Fruit fly (Drosophila melanogaster): ENCODE data around the gene fwe.

The fwe gene

dm6 chr3L:15826985-15827635, 10.9 kb upstream of the fwe start (continued):
- TF ChIP-seq woc (GFP tag; optimal IDR thresholded peaks at IDR 0.05) (peak; percentile 38), HLH106 (tag; optimal IDR thresholded peaks at IDR 0.05) (peak; percentile 90), brk (GFP tag; optimal IDR thresholded peaks at IDR 0.05) (peak; percentile 57), lola (GFP tag; optimal IDR thresholded peaks at IDR 0.05) (peak; percentile 12), Hnf4 (GFP tag; optimal IDR thresholded peaks at IDR 0.05) (peak; percentile 61), dsf (GFP tag; optimal IDR thresholded peaks at IDR 0.05; ENCODE audit: borderline replicate concordance) (no peak)

- peak; percentile 1 for TF ChIP-seq OdsH (GFP tag; optimal IDR thresholded peaks at IDR 0.05)
- peak; percentile 38 for TF ChIP-seq Sp1 (GFP tag; optimal IDR thresholded peaks at IDR 0.05)
- peak; percentile 59 for TF ChIP-seq Hr83 (GFP tag; optimal IDR thresholded peaks at IDR 0.05; ENCODE audit: poor library complexity, severe bottlenecking)
- TF ChIP-seq woc (GFP tag; optimal IDR thresholded peaks at IDR 0.05), result peak; percentile 63
- peak; percentile 78 for TF ChIP-seq HLH106 (tag; optimal IDR thresholded peaks at IDR 0.05)
- no peak for TF ChIP-seq dmrt93B (GFP tag; optimal IDR thresholded peaks at IDR 0.05)
- no peak for TF ChIP-seq dsf (GFP tag; optimal IDR thresholded peaks at IDR 0.05; ENCODE audit: borderline replicate concordance)
- TF ChIP-seq Rel (GFP tag; optimal IDR thresholded peaks at IDR 0.05), result no peak
- TF ChIP-seq Rel (tag; optimal IDR thresholded peaks at IDR 0.05), result no peak
- no peak for TF ChIP-seq psq (GFP tag; optimal IDR thresholded peaks at IDR 0.05)
- TF ChIP-seq CG9705 (GFP tag; optimal IDR thresholded peaks at IDR 0.05), result peak; percentile 49
- peak; percentile 48 for TF ChIP-seq h (GFP tag; optimal IDR thresholded peaks at IDR 0.05)
- TF ChIP-seq foxo (GFP tag; optimal IDR thresholded peaks at IDR 0.05), result peak in 1 of 2 experiments; percentile 72
- TF ChIP-seq CrebA (GFP tag; optimal IDR thresholded peaks at IDR 0.05; ENCODE audit: borderline replicate concordance), result no peak
- peak; percentile 54 for TF ChIP-seq ey (GFP tag; optimal IDR thresholded peaks at IDR 0.05)
- peak; percentile 48 for TF ChIP-seq Hnf4 (GFP tag; optimal IDR thresholded peaks at IDR 0.05)
- no peak for TF ChIP-seq jim (GFP tag; optimal IDR thresholded peaks at IDR 0.05)
- TF ChIP-seq usp (GFP tag; optimal IDR thresholded peaks at IDR 0.05), result no peak
- peak; percentile 12 for TF ChIP-seq Myc (optimal IDR thresholded peaks at IDR 0.05)
- TF ChIP-seq brk (GFP tag; optimal IDR thresholded peaks at IDR 0.05), result peak; percentile 74
- peak; percentile 42 for TF ChIP-seq rgr (GFP tag; optimal IDR thresholded peaks at IDR 0.05)
- TF ChIP-seq fru (GFP tag; optimal IDR thresholded peaks at IDR 0.05), result peak; percentile 43
- no peak for TF ChIP-seq tai (GFP tag; optimal IDR thresholded peaks at IDR 0.05)
These were observed 10.3 kb upstream of the fwe start, which contains the start of the genes DCP2 and dbo for dm6 chr3L:15826347-15826984. TSS of gene DCP2 (minus strand) at chr3L:15826423. TSS of gene dbo (plus strand) at chr3L:15826888.

- no peak for TF ChIP-seq CrebA (GFP tag; optimal IDR thresholded peaks at IDR 0.05; ENCODE audit: borderline replicate concordance)
- peak; percentile 4 for TF ChIP-seq Sp1 (GFP tag; optimal IDR thresholded peaks at IDR 0.05)
- no peak for TF ChIP-seq jim (GFP tag; optimal IDR thresholded peaks at IDR 0.05)
- peak; percentile 50 for TF ChIP-seq fru (GFP tag; optimal IDR thresholded peaks at IDR 0.05)
- peak in 1 of 2 experiments; percentile 79 for TF ChIP-seq dl (GFP tag; optimal IDR thresholded peaks at IDR 0.05; ENCODE audit: insufficient read depth in 1 of 2, partially characterized antibody in 2 of 2)
- peak; percentile 17 for TF ChIP-seq ey (GFP tag; optimal IDR thresholded peaks at IDR 0.05)
- TF ChIP-seq pan (optimal IDR thresholded peaks at IDR 0.05), result no peak
- TF ChIP-seq CG32264 (GFP tag; optimal IDR thresholded peaks at IDR 0.05), result no peak
- no peak for TF ChIP-seq Myc (optimal IDR thresholded peaks at IDR 0.05)
- peak; percentile 50 for TF ChIP-seq rgr (GFP tag; optimal IDR thresholded peaks at IDR 0.05)
- peak; percentile 2 for TF ChIP-seq Abd-B (GFP tag; optimal IDR thresholded peaks at IDR 0.05)
- TF ChIP-seq Vsx2 (GFP tag; optimal IDR thresholded peaks at IDR 0.05; ENCODE audit: partially characterized antibody), result no peak
- TF ChIP-seq Hr83 (GFP tag; optimal IDR thresholded peaks at IDR 0.05; ENCODE audit: poor library complexity, severe bottlenecking), result peak; percentile 60
- TF ChIP-seq h (GFP tag; optimal IDR thresholded peaks at IDR 0.05), result peak; percentile 67
- no peak for TF ChIP-seq dsf (GFP tag; optimal IDR thresholded peaks at IDR 0.05; ENCODE audit: borderline replicate concordance)
- TF ChIP-seq Hr78 (GFP tag; optimal IDR thresholded peaks at IDR 0.05), result peak; percentile 81
- peak; percentile 28 to 39 for TF ChIP-seq foxo (GFP tag; optimal IDR thresholded peaks at IDR 0.05)
- no peak for TF ChIP-seq sv (GFP tag; optimal IDR thresholded peaks at IDR 0.05)
- peak; percentile 58 for TF ChIP-seq br (GFP tag; optimal IDR thresholded peaks at IDR 0.05)
- no peak for TF ChIP-seq usp (GFP tag; optimal IDR thresholded peaks at IDR 0.05)
- peak; percentile 36 for TF ChIP-seq sage (GFP tag; optimal IDR thresholded peaks at IDR 0.05)
- TF ChIP-seq Hnf4 (GFP tag; optimal IDR thresholded peaks at IDR 0.05), result peak; percentile 63
- peak; percentile 12 for TF ChIP-seq tai (GFP tag; optimal IDR thresholded peaks at IDR 0.05)
- peak; percentile 64 for TF ChIP-seq OdsH (GFP tag; optimal IDR thresholded peaks at IDR 0.05)
- TF ChIP-seq dmrt93B (GFP tag; optimal IDR thresholded peaks at IDR 0.05), result no peak
- peak; percentile 35 for TF ChIP-seq Rel (GFP tag; optimal IDR thresholded peaks at IDR 0.05)
- TF ChIP-seq Rel (tag; optimal IDR thresholded peaks at IDR 0.05), result no peak
- no peak for TF ChIP-seq CG9705 (GFP tag; optimal IDR thresholded peaks at IDR 0.05)
- peak; percentile 91 for TF ChIP-seq N (GFP tag; optimal IDR thresholded peaks at IDR 0.05)
- TF ChIP-seq HLH106 (tag; optimal IDR thresholded peaks at IDR 0.05), result no peak
- no peak for TF ChIP-seq woc (GFP tag; optimal IDR thresholded peaks at IDR 0.05)
- no peak for TF ChIP-seq Jra (GFP tag; optimal IDR thresholded peaks at IDR 0.05)
- no peak for TF ChIP-seq brk (GFP tag; optimal IDR thresholded peaks at IDR 0.05)
- peak; percentile 80 for TF ChIP-seq Dif (GFP tag; optimal IDR thresholded peaks at IDR 0.05; ENCODE audit: partially characterized antibody)
- no peak for TF ChIP-seq Mio (GFP tag; optimal IDR thresholded peaks at IDR 0.05)
- TF ChIP-seq lola (GFP tag; optimal IDR thresholded peaks at IDR 0.05), result no peak
- peak; percentile 75 for TF ChIP-seq psq (GFP tag; optimal IDR thresholded peaks at IDR 0.05)
- no peak for TF ChIP-seq GATAd (GFP tag; optimal IDR thresholded peaks at IDR 0.05)
These were observed 9.4 kb upstream of the fwe start for dm6 chr3L:15825493-15826209.

All from whole organism, wandering third instar larva.